Worm (Caenorhabditis elegans): ENCODE data around the gene Y116A8A.6.

The Y116A8A.6 gene

DNA sequence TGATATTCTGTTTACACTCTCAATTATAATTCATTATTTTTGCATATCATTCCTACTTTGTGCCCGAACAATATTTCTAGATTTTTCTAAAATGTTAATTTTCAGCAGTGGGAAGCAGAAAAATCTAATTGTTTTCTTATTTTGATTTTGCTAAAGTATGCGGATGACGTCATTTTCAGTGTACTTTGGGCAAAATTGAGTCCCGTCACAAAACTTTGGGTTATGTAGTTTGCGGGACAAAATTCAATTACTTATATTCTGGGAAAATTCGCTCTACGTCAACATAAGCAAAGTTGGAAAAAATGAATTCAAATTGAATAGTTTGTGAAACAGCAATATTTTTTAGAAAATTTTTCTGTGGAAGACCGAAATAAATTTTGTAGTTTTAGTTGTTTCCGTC is 16.5 kb downstream of the Y116A8A.6 start:
- TF ChIP-seq elt-3 (tag; optimal IDR thresholded peaks at IDR 0.05) (no peak), daf-12 (tag; optimal IDR thresholded peaks at IDR 0.05) (no peak), nfya-1 (tag; optimal IDR thresholded peaks at IDR 0.05; ENCODE audit: insufficient read depth) (no peak), fkh-10 (GFP tag; optimal IDR thresholded peaks at IDR 0.05) (no peak), mml-1 (tag; optimal IDR thresholded peaks at IDR 0.05) (no peak), ceh-28 (tag; optimal IDR thresholded peaks at IDR 0.05) (no peak), elt-1 (tag; optimal IDR thresholded peaks at IDR 0.05) (no peak), nhr-12 (tag; optimal IDR thresholded peaks at IDR 0.05) (no peak), elt-2 (tag; optimal IDR thresholded peaks at IDR 0.05) (no peak), egl-5 (tag; optimal IDR thresholded peaks at IDR 0.05) (no peak), zag-1 (tag; optimal IDR thresholded peaks at IDR 0.05) (no peak), unc-39 (tag; optimal IDR thresholded peaks at IDR 0.05) (no peak), nhr-11 (tag; optimal IDR thresholded peaks at IDR 0.05) (no peak)

DNA sequence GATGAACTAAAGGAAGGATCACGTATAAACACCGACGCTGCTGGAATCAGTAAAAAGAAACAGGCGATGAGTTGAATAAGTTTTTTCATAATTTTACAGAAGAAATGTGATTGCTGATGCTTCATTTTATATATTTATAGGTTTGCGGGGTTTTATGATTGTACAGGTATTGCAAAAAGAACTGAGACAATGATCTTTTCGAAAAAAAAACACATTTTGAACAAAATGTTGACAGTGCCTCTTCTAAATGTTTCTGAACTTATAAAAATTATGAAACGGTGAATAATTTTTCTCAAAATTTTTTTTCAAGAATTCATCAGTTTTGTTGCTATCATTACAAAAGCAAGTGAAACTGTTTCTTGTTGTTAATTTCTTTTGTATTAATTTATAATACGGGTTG is 22.2 kb downstream of the Y116A8A.6 start, which contains the start of gene clec-193:
clec-193 (minus strand) TSS at position 101 of the 400 bp plus-strand sequence.
- TF ChIP-seq elt-3 (tag; optimal IDR thresholded peaks at IDR 0.05) = no peak
- TF ChIP-seq nhr-43 (tag; optimal IDR thresholded peaks at IDR 0.05; ENCODE audit: poor library complexity, severe bottlenecking) = no peak
- TF ChIP-seq ztf-4 (tag; optimal IDR thresholded peaks at IDR 0.05) = no peak
- TF ChIP-seq ceh-28 (tag; optimal IDR thresholded peaks at IDR 0.05) = no peak
- TF ChIP-seq nhr-23 (tag; optimal IDR thresholded peaks at IDR 0.05) = no peak
- no peak for TF ChIP-seq unc-39 (tag; optimal IDR thresholded peaks at IDR 0.05)
- TF ChIP-seq nhr-28 (tag; optimal IDR thresholded peaks at IDR 0.05) = no peak
- no peak for TF ChIP-seq ceh-9 (tag; optimal IDR thresholded peaks at IDR 0.05)
- no peak for TF ChIP-seq egl-27 (tag; optimal IDR thresholded peaks at IDR 0.05)
- TF ChIP-seq nhr-77 (tag; optimal IDR thresholded peaks at IDR 0.05) = no peak

DNA sequence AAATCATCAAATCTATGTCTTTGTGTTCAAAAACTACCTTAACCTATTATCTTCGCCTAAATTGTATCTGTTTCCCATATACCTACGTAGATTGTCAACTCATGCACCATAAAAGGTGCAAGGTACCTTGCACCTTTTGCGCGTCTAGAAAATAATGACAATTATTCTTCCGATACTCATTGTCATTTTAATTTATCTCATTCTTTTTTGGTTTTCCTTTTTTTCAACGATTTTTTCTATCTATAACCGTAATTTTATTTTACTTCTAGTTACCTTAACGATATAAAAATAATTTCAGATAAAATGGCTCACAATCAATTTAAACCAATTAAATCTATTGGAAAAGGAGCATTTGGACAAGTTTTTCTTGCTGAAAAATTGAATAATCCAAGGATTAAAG is 41.6 kb downstream of the Y116A8A.6 start, which contains the start of gene Y43D4A.6:
Y43D4A.6 (plus strand) TSS at position 301 of the 400 bp plus-strand sequence.
- TF ChIP-seq snpc-4 (tag; optimal IDR thresholded peaks at IDR 0.05) (no peak), skn-1 (tag; optimal IDR thresholded peaks at IDR 0.05) (no peak), elt-1 (tag; optimal IDR thresholded peaks at IDR 0.05) (no peak)

DNA sequence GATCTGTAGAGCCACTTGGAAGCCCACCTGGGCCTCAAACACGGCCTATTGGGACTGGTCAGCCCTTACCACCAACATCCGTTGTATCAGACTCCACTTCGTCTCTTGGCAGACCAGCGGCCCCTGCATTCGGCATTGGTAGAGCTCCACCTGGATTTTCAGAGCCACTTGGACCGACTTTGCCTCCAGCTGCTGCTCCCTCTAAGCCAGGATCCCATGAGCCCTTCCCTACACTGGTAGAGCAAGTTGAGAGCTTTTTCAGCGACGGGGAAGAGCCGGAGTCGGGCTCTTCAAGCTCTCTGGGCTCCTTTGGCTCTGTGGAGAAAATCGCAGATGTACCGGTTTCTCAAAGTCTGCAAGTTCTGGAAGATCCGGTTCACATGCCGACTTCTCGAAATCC is 50.0 kb downstream of the Y116A8A.6 start:
- TF ChIP-seq sea-2 (GFP tag; optimal IDR thresholded peaks at IDR 0.05) (no peak), snpc-4 (tag; optimal IDR thresholded peaks at IDR 0.05) (no peak)

DNA sequence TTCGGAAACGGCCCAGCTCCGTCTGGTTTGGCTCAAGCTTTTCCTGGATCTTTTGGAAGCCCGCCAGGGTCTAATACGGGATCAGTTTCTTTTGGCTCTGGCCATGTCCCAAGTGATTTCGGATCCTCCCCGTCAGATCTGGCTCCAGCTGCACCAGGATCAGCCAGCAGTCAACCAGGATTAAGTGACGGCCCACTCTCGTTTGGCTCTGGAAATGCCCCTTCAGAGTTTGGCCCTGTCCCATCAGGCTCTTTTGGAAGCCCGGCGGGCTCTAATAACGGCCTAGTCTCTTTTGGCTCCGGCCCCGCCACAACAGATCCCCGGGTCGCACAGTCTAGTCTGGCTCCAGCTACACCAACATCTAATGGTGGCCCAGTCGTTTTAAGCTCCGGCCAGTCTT is 50.8 kb downstream of the Y116A8A.6 start:
- TF ChIP-seq ama-1 (optimal IDR thresholded peaks at IDR 0.05) (no peak), nhr-12 (tag; optimal IDR thresholded peaks at IDR 0.05) (no peak), ztf-11 (tag; optimal IDR thresholded peaks at IDR 0.05) (no peak), nhr-25 (tag; optimal IDR thresholded peaks at IDR 0.05) (no peak), jun-1 (tag; optimal IDR thresholded peaks at IDR 0.05) (no peak), nfya-1 (tag; optimal IDR thresholded peaks at IDR 0.05; ENCODE audit: insufficient read depth) (no peak), nhr-28 (tag; optimal IDR thresholded peaks at IDR 0.05) (no peak), elt-3 (tag; optimal IDR thresholded peaks at IDR 0.05) (no peak), mdl-1 (tag; optimal IDR thresholded peaks at IDR 0.05) (no peak), nhr-237 (tag; optimal IDR thresholded peaks at IDR 0.05) (no peak), lin-39 (tag; optimal IDR thresholded peaks at IDR 0.05) (no peak), hmg-11 (tag; optimal IDR thresholded peaks at IDR 0.05) (no peak), sea-2 (GFP tag; optimal IDR thresholded peaks at IDR 0.05) (no peak), egl-5 (tag; optimal IDR thresholded peaks at IDR 0.05) (no peak), lsy-12 (tag; optimal IDR thresholded peaks at IDR 0.05) (no peak), ceh-16 (tag; optimal IDR thresholded peaks at IDR 0.05) (no peak), ceh-82 (tag; optimal IDR thresholded peaks at IDR 0.05) (no peak), nhr-23 (tag; optimal IDR thresholded peaks at IDR 0.05) (no peak), R02D3.7 (tag; optimal IDR thresholded peaks at IDR 0.05) (no peak)
